Fruit fly (Drosophila melanogaster): ENCODE results near the gene GstO1.

Gene GstO1

dm6 chr3L:8525691-8526421 lies 1.2 kb upstream of the GstO1 start (continued):
- TF ChIP-seq hkb (optimal IDR thresholded peaks at IDR 0.05) = no peak
- peak; percentile 37 for TF ChIP-seq hkb (GFP tag; IDR thresholded peaks at IDR 0.05)
- TF ChIP-seq az2 (GFP tag; optimal IDR thresholded peaks at IDR 0.05) = peak; percentile 15
- TF ChIP-seq scrt (GFP tag; optimal IDR thresholded peaks at IDR 0.05) = peak; percentile 46
- TF ChIP-seq lab (GFP tag; optimal IDR thresholded peaks at IDR 0.05) = peak; percentile 28
- TF ChIP-seq CG1233 (GFP tag; optimal IDR thresholded peaks at IDR 0.05) = peak; percentile 60
- peak; percentile 5 for TF ChIP-seq fu2 (GFP tag; optimal IDR thresholded peaks at IDR 0.05)
- TF ChIP-seq cg (GFP tag; optimal IDR thresholded peaks at IDR 0.05) = peak; percentile 84
- no peak for TF ChIP-seq Dfd (GFP tag; optimal IDR thresholded peaks at IDR 0.05)
- peak; percentile 39 for TF ChIP-seq MTF-1 (GFP tag; optimal IDR thresholded peaks at IDR 0.05; ENCODE audit: borderline replicate concordance)
- no peak for TF ChIP-seq Rx (GFP tag; IDR thresholded peaks at IDR 0.05)
- TF ChIP-seq CG13624 (GFP tag; optimal IDR thresholded peaks at IDR 0.05) = peak; percentile 72
- TF ChIP-seq CG12155 (GFP tag; optimal IDR thresholded peaks at IDR 0.05) = peak; percentile 32
- TF ChIP-seq nmo (GFP tag; optimal IDR thresholded peaks at IDR 0.05) = peak; percentile 27
- peak; percentile 1 for TF ChIP-seq CG16863 (GFP tag; optimal IDR thresholded peaks at IDR 0.05)
- TF ChIP-seq CHES-1-like (GFP tag; optimal IDR thresholded peaks at IDR 0.05) = peak; percentile 23
- TF ChIP-seq Hr51 (GFP tag; optimal IDR thresholded peaks at IDR 0.05) = peak in 1 of 2 experiments; percentile 49
- no peak for TF ChIP-seq yki (optimal IDR thresholded peaks at IDR 0.05)
- no peak for TF ChIP-seq CG8388 (GFP tag; optimal IDR thresholded peaks at IDR 0.05)
- TF ChIP-seq CG13424 (tag; optimal IDR thresholded peaks at IDR 0.05) = peak; percentile 41
- no peak for TF ChIP-seq ftz-f1 (GFP tag; optimal IDR thresholded peaks at IDR 0.05)
- peak; percentile 28 for TF ChIP-seq dmrt99B (tag; optimal IDR thresholded peaks at IDR 0.05)
- no peak for TF ChIP-seq stc (GFP tag; IDR thresholded peaks at IDR 0.05)
- peak; percentile 80 for TF ChIP-seq CG2120 (GFP tag; optimal IDR thresholded peaks at IDR 0.05)
- TF ChIP-seq exex (tag; optimal IDR thresholded peaks at IDR 0.05) = peak; percentile 99
- TF ChIP-seq ind (GFP tag; optimal IDR thresholded peaks at IDR 0.05) = peak; percentile 46
- TF ChIP-seq CG18262 (tag; optimal IDR thresholded peaks at IDR 0.05) = peak; percentile 39
- TF ChIP-seq CG2712 (tag; optimal IDR thresholded peaks at IDR 0.05) = peak; percentile 22
- TF ChIP-seq CG9817 (tag; optimal IDR thresholded peaks at IDR 0.05) = peak; percentile 29
- peak; percentile 73 for TF ChIP-seq CG18599 (GFP tag; optimal IDR thresholded peaks at IDR 0.05)
- TF ChIP-seq Fer3 (tag; optimal IDR thresholded peaks at IDR 0.05) = peak; percentile 28
- TF ChIP-seq Chrac-16 (GFP tag; optimal IDR thresholded peaks at IDR 0.05) = peak; percentile 22
- TF ChIP-seq Fer2 (tag; optimal IDR thresholded peaks at IDR 0.05) = peak; percentile 7
- peak; percentile 21 for TF ChIP-seq bcd (GFP tag; optimal IDR thresholded peaks at IDR 0.05)
- peak; percentile 7 for TF ChIP-seq dm (GFP tag; optimal IDR thresholded peaks at IDR 0.05)

dm6 chr3L:8523257-8523656 lies 1.4 kb downstream of the GstO1 start, which contains the start of gene GstO2:
Gene GstO2 (minus strand): TSS chr3L:8523501.
- TF ChIP-seq CG3995 (GFP tag; optimal IDR thresholded peaks at IDR 0.05) (peak; percentile 30), sob (GFP tag; IDR thresholded peaks at IDR 0.05) (no peak), vnd (GFP tag; IDR thresholded peaks at IDR 0.05; ENCODE audit: partially characterized antibody) (no peak), Med (GFP tag) (peak; percentile 65), CG34224 (GFP tag; IDR thresholded peaks at IDR 0.05; ENCODE audit: partially characterized antibody) (peak; percentile 42; the same call in 1 of the 3 replicates), scrt (GFP tag; optimal IDR thresholded peaks at IDR 0.05) (no peak), emc (GFP tag; optimal IDR thresholded peaks at IDR 0.05) (no peak), Opbp (GFP tag; IDR thresholded peaks at IDR 0.05; ENCODE audit: partially characterized antibody) (peak; percentile 35; the same call in 1 of the 3 replicates), Taf1 (GFP tag; IDR thresholded peaks at IDR 0.05) (no peak), CG5180 (GFP tag; optimal IDR thresholded peaks at IDR 0.05) (no peak), bbx (GFP tag; IDR thresholded peaks at IDR 0.05; ENCODE audit: partially characterized antibody) (peak; percentile 58; the same call in 1 of the 2 replicates), hbn (GFP tag; IDR thresholded peaks at IDR 0.05; ENCODE audit: partially characterized antibody) (peak; percentile 46; the same call in 1 of the 2 replicates), CG10431 (GFP tag; optimal IDR thresholded peaks at IDR 0.05) (peak; percentile 94), sens (GFP tag) (peak; percentile 59), CG13287 (GFP tag; IDR thresholded peaks at IDR 0.05; ENCODE audit: partially characterized antibody) (peak; percentile 68), CG16815 (GFP tag; optimal IDR thresholded peaks at IDR 0.05) (no peak)

Measured in whole organism, embryonic.